Fruit fly (Drosophila melanogaster) whole organism, adult: ENCODE data around the gene CG32537.

ENCODE experiments used
- CG11617 ChIP-seq: fragments of 200-800 bp; sonication (Bioruptor generic); optimal IDR thresholded peaks from 2 replicates; lab custom pipeline; 2017; ENCODE audit warnings: mild to moderate bottlenecking, missing biosample characterization, missing genetic modification reagents, missing genetic modification characterization
- CG12768 ChIP-seq: fragments of 200-800 bp; sonication (Bioruptor generic); optimal IDR thresholded peaks from 2 replicates; lab custom pipeline; 2017; ENCODE audit warnings: missing biosample characterization, missing genetic modification characterization, mild to moderate bottlenecking, moderate library complexity, missing genetic modification reagents
- CG14711 ChIP-seq: fragments of 200-800 bp; sonication (Bioruptor generic); optimal IDR thresholded peaks from 2 replicates; lab custom pipeline; 2018; ENCODE audit warnings: missing biosample characterization, mild to moderate bottlenecking, missing genetic modification characterization, moderate library complexity
- CG1620 ChIP-seq: fragments of 200-800 bp; sonication (Bioruptor generic); optimal IDR thresholded peaks from 2 replicates; lab custom pipeline; 2016; ENCODE audit warnings: missing biosample characterization, missing genetic modification characterization
- CG33017 ChIP-seq: fragments of 200-800 bp; sonication (Bioruptor generic); optimal IDR thresholded peaks from 2 replicates; lab custom pipeline; 2018; ENCODE audit warnings: missing biosample characterization, mild to moderate bottlenecking, missing genetic modification characterization, moderate library complexity
- CG5204 ChIP-seq: fragments of 200-800 bp; sonication (Bioruptor generic); optimal IDR thresholded peaks from 2 replicates; lab custom pipeline; 2016; ENCODE audit warnings: missing biosample characterization, missing genetic modification characterization
- CG7045 ChIP-seq: fragments of 200-800 bp; sonication (Bioruptor generic); optimal IDR thresholded peaks from 2 replicates; lab custom pipeline; 2017; ENCODE audit warnings: missing biosample characterization, mild to moderate bottlenecking, missing genetic modification characterization
- CG7101 ChIP-seq: fragments of 200-800 bp; sonication (Bioruptor generic); optimal IDR thresholded peaks from 2 replicates; lab custom pipeline; 2018; ENCODE audit warnings: missing biosample characterization, mild to moderate bottlenecking, missing genetic modification characterization, moderate library complexity
- Clk ChIP-seq: fragments of 200-800 bp; sonication (Bioruptor generic); optimal IDR thresholded peaks from 2 replicates; lab custom pipeline; 2017; ENCODE audit warnings: missing biosample characterization, missing genetic modification characterization
- Crg-1 ChIP-seq: fragments of 200-800 bp; sonication (Bioruptor generic); optimal IDR thresholded peaks from 2 replicates; lab custom pipeline; 2016; ENCODE audit warnings: missing biosample characterization, missing genetic modification characterization
- Hr96 ChIP-seq: fragments of 200-800 bp; sonication (Bioruptor generic); optimal IDR thresholded peaks from 2 replicates; lab custom pipeline; 2016; ENCODE audit warnings: missing biosample characterization, missing genetic modification characterization
- Mnt ChIP-seq: fragments of 200-800 bp; sonication (Bioruptor generic); optimal IDR thresholded peaks from 2 replicates; lab custom pipeline; 2016; ENCODE audit warnings: missing biosample characterization, mild to moderate bottlenecking, missing genetic modification characterization
- bab1 ChIP-seq: fragments of 200-800 bp; sonication (Bioruptor generic); optimal IDR thresholded peaks from 3 replicates; lab custom pipeline; 2019; ENCODE audit warnings: missing biosample characterization, mild to moderate bottlenecking, missing genetic modification characterization, moderate library complexity
- cic ChIP-seq: fragments of 200-800 bp; sonication (Bioruptor generic); optimal IDR thresholded peaks from 2 replicates; lab custom pipeline; 2017; ENCODE audit warnings: missing biosample characterization, mild to moderate bottlenecking, missing genetic modification characterization, moderate library complexity
- cnc ChIP-seq, 2 experiments: fragments of >200 bp; optimal IDR thresholded peaks; 2 replicates each; lab custom pipeline; 2017
- kay ChIP-seq: fragments of 200-800 bp; sonication (Bioruptor generic); peaks from one replicate; lab custom pipeline; 2016; ENCODE audit warnings: missing biosample characterization, missing genetic modification characterization, borderline replicate concordance
- ovo ChIP-seq: fragments of 200-800 bp; sonication (Bioruptor generic); optimal IDR thresholded peaks from 2 replicates; lab custom pipeline; 2016; ENCODE audit warnings: missing biosample characterization, missing genetic modification characterization
- pad ChIP-seq: fragments of 200-800 bp; sonication (Bioruptor generic); optimal IDR thresholded peaks from 3 replicates; lab custom pipeline; 2017; ENCODE audit warnings: missing biosample characterization, missing genetic modification characterization, mild to moderate bottlenecking, moderate library complexity, missing genetic modification reagents
- tj ChIP-seq: fragments of 200-800 bp; sonication (Bioruptor generic); optimal IDR thresholded peaks from 3 replicates; lab custom pipeline; 2017; ENCODE audit warnings: missing biosample characterization, mild to moderate bottlenecking, missing genetic modification characterization, moderate library complexity
- toe ChIP-seq: fragments of 200-800 bp; sonication (Bioruptor generic); optimal IDR thresholded peaks from 2 replicates; lab custom pipeline; 2016; ENCODE audit warnings: missing biosample characterization, missing genetic modification characterization

Gene CG32537

DNA sequence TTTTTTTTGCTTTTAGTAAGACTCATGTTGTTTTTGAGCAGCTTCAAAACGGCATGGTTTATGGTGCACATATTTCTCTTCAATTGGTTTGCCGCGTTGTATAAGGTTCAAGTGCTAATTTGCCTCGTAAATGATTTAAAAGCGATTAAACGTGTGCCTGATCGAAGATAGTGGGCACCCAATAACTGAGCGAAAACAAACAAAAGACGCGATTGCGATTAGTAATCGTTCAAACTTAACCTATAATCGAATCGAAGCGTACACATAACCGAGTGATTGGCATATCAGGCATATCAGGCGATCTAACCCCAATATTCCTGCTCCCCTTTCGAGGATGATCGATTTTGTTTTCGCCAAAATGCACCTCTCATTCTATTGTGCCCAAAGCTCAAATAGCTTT lies 17.7 kb upstream of the CG32537 start:
- TF ChIP-seq Mnt (GFP tag; lab: Kevin White, UChicago) (peak; percentile 26), CG14711 (tag; lab: Kevin White, UChicago) (no peak)

DNA sequence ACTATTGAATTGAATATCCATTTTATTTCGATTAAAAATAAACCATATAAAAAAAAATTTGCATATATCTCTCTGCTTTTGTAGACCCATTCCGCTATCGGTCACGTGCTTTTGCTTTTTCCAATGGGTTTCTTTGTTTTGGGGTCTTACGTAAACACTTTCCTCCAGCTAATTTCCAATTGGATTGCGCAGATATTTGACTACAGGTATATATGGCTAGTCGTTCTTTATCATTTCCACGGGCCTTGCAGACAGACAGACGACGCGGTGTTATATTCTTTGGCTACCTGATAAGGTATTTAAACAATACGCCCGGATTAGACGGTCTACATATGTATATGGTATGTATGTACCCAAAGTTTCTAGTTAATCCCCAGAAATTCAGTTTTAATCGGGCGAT lies 17.0 kb upstream of the CG32537 start:
- no peak for TF ChIP-seq Hr96 (GFP tag; lab: Kevin White, UChicago)
- TF ChIP-seq Crg-1 (GFP tag; lab: Kevin White, UChicago): no peak
- TF ChIP-seq cic (GFP tag; lab: Kevin White, UChicago): no peak
- TF ChIP-seq kay (GFP tag; lab: Kevin White, UChicago): no peak

DNA sequence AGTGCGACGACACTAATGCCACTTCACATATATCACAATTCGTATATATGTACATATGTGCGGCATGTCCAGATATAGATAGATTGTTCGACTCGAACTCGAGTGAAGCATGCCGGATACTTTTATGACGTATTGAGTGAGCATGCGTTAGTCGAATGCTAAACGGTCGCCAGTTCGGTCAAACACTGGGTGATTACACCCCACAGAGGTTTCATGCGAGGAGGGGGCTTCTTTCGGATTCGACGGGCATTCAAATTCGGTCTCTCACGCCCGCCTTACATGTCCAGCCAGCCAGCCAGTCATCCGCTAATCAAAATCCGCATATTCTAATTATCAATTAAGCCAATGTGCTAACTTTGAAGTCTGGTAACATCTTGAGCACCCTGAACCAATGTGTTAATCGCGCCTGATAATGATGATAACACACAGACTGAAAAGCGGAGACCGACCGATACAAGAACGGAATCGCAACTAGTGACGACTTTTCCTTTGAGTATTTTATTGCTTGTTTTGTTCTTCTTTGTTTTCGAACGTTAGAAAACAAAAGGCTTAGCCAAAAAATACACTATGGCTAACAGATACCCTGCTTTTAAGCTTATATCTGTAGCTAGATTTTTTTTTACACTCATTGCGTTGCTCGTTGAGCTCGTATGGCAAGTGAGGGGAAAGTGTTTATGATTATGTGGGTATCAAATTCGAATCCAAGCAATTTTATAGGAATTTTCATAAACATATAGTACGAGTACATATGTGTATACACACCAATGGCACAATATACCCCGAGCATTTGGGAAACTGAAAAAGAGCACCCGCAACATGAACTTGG lies 15.7 kb upstream of the CG32537 start:
- no peak for TF ChIP-seq CG5204 (GFP tag; lab: Kevin White, UChicago)
- TF ChIP-seq pad (GFP tag; lab: Kevin White, UChicago): no peak
- TF ChIP-seq bab1 (GFP tag; lab: Kevin White, UChicago): no peak
- no peak for TF ChIP-seq Hr96 (GFP tag; lab: Kevin White, UChicago)
- TF ChIP-seq Crg-1 (GFP tag; lab: Kevin White, UChicago): no peak
- TF ChIP-seq CG14711 (tag; lab: Kevin White, UChicago): peak; percentile 39
- TF ChIP-seq CG12768 (GFP tag; lab: Kevin White, UChicago): no peak
- TF ChIP-seq kay (GFP tag; lab: Kevin White, UChicago): no peak
- TF ChIP-seq cnc (optimal IDR thresholded peaks at IDR 0.05; lab: Kevin White, UChicago): no peak
- TF ChIP-seq CG7101 (tag; lab: Kevin White, UChicago): no peak
- no peak for TF ChIP-seq CG33017 (tag; lab: Kevin White, UChicago)
- TF ChIP-seq CG7045 (GFP tag; lab: Kevin White, UChicago): no peak
- no peak for TF ChIP-seq Clk (GFP tag; lab: Kevin White, UChicago)
- TF ChIP-seq Mnt (GFP tag; lab: Kevin White, UChicago): no peak
- TF ChIP-seq tj (GFP tag; lab: Kevin White, UChicago): peak; percentile 24
- no peak for TF ChIP-seq cic (GFP tag; lab: Kevin White, UChicago)
- TF ChIP-seq ovo (GFP tag; lab: Kevin White, UChicago): no peak
- no peak for TF ChIP-seq toe (GFP tag; lab: Kevin White, UChicago)
- peak; percentile 2 for TF ChIP-seq CG11617 (GFP tag; lab: Kevin White, UChicago)

DNA sequence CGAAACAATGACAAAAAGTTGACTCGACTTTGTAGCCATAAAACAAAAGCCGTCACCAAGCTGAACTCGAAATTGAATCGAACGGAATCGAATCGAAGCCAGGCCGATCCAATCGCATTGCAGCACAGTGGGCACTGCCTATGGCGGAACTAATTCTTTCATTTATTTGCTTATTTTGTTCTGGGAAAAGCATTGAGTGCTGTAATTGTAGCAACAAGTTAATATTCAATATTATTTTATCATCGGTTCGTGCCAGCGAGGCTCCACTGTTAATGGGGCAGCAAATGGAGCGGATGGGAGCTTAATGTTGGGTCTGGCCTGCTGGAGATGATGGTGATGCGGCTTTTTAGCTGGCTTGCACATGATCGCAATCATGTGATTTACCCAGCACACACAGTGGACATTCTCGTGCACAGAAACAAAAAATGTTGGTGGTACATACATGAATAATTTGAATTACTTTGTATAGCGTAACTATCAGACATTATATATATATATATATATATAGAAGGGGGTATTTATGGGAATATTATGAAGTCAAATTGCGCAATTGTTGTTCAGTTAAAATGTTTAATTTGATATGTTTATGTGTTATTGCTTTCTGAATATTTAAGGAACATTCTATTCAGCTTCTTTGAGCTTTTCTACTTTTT lies 13.1 kb upstream of the CG32537 start:
- TF ChIP-seq Crg-1 (GFP tag; lab: Kevin White, UChicago): peak; percentile 32
- no peak for TF ChIP-seq cnc (optimal IDR thresholded peaks at IDR 0.05; lab: Kevin White, UChicago)
- peak; percentile 22 for TF ChIP-seq toe (GFP tag; lab: Kevin White, UChicago)
- TF ChIP-seq Clk (GFP tag; lab: Kevin White, UChicago): peak; percentile 9
- TF ChIP-seq CG33017 (tag; lab: Kevin White, UChicago): peak; percentile 44
- TF ChIP-seq tj (GFP tag; lab: Kevin White, UChicago): peak; percentile 50
- no peak for TF ChIP-seq cic (GFP tag; lab: Kevin White, UChicago)
- peak; percentile 64 for TF ChIP-seq kay (GFP tag; lab: Kevin White, UChicago)
- peak; percentile 73 for TF ChIP-seq CG7101 (tag; lab: Kevin White, UChicago)
- TF ChIP-seq pad (GFP tag; lab: Kevin White, UChicago): peak; percentile 60
- TF ChIP-seq CG11617 (GFP tag; lab: Kevin White, UChicago): peak; percentile 54
- peak; percentile 58 for TF ChIP-seq CG5204 (GFP tag; lab: Kevin White, UChicago)
- peak; percentile 69 for TF ChIP-seq CG14711 (tag; lab: Kevin White, UChicago)
- peak; percentile 47 for TF ChIP-seq CG12768 (GFP tag; lab: Kevin White, UChicago)
- TF ChIP-seq CG7045 (GFP tag; lab: Kevin White, UChicago): peak; percentile 60
- peak; percentile 39 for TF ChIP-seq Mnt (GFP tag; lab: Kevin White, UChicago)
- peak; percentile 66 for TF ChIP-seq Hr96 (GFP tag; lab: Kevin White, UChicago)
- TF ChIP-seq CG1620 (GFP tag; lab: Kevin White, UChicago): peak; percentile 69
- no peak for TF ChIP-seq ovo (GFP tag; lab: Kevin White, UChicago)
- TF ChIP-seq bab1 (GFP tag; lab: Kevin White, UChicago): peak; percentile 92

DNA sequence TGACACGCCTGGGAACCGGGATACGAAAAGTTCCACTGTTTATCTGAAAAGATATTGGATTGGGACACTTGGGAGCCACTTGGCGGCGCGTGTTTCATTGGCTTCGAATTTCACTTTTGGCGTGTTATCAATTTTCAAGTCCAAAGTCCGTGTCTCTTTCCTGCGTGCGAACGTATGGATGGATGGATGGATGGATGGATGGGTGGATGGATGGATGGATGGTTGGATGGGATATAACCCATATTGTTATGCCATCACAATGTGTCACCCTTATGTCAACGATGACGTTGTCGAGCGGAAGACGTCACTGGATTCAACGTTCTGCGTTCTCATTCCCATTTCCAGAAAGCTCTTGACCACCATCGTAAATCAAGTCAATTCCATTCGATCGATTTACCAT lies 11.4 kb upstream of the CG32537 start:
- TF ChIP-seq pad (GFP tag; lab: Kevin White, UChicago): no peak
- TF ChIP-seq tj (GFP tag; lab: Kevin White, UChicago): no peak
- TF ChIP-seq CG1620 (GFP tag; lab: Kevin White, UChicago): no peak
- no peak for TF ChIP-seq CG7045 (GFP tag; lab: Kevin White, UChicago)

DNA sequence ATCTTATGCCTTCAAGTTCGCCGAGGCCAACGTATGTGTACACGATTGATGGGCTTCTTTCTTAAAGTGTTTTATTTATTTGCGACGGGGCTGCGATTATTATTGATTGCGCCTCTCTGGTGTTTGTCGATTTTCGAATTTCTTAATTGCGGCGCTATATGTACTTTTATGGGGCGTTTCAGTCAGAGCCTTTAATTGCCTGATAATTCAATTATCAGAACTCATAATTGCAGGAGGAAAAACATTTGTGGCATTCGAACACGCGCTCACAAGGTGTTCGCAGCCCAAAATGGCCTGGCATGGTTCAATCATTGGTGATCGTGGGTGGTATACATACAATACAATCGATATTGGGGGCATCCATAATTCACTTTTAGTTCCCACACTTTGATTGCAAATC lies 9.9 kb upstream of the CG32537 start:
- no peak for TF ChIP-seq CG1620 (GFP tag; lab: Kevin White, UChicago)
- no peak for TF ChIP-seq Crg-1 (GFP tag; lab: Kevin White, UChicago)
- TF ChIP-seq pad (GFP tag; lab: Kevin White, UChicago): no peak
- TF ChIP-seq CG11617 (GFP tag; lab: Kevin White, UChicago): no peak
- no peak for TF ChIP-seq kay (GFP tag; lab: Kevin White, UChicago)
- TF ChIP-seq ovo (GFP tag; lab: Kevin White, UChicago): no peak
